Fruit fly (Drosophila melanogaster) S2 (cell line): ENCODE data around the gene CG9150.
A peak's percentile ranks its signal among the peaks of the same experiment; 100 is the strongest.

ENCODE experiments used
- CG8478 ChIP-seq: fragments of >200 bp; optimal IDR thresholded peaks from 2 replicates; lab custom pipeline; 2018
- CTCF ChIP-seq, 2 experiments: fragments of >200 bp; optimal IDR thresholded peaks; 2 replicates each; lab custom pipeline; 2018

Gene CG9150

DNA sequence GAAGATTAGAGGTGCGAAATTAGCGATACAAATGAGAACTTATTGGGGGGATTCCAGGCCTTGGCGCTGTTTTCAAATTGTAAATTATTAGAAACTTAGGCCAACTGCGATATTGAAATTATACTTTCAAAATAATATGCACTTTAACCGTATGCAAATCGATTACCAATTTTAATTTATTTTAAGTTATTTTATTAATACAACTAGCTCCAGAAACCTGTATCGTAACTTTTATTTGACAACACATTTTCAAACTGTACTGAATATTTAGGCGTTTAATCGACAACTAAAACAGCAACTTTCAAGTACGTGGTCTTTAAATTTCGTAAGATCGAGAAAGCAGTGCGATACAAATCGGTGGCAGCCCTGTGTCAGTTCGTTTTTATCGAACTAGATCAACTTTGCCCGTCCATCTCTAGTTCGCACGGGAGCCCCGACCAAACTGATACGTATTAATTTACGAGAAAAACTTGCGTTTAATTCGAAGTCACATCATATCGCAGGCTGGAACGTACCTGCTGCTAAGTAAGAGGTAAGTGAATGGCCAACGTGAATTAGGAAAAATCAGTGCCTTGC lies 2.4 kb upstream of the CG9150 start, which contains the start of the genes CG9154 and Kr-h2:
Gene CG9154, minus strand, starts transcription at position 31 of the 576 bp plus-strand sequence.
Gene Kr-h2, plus strand, starts transcription at position 335 of the 576 bp plus-strand sequence.
- TF ChIP-seq CG8478 (no peak), CTCF (optimal IDR thresholded peaks at IDR 0.05; lab: Kevin White, UChicago) (peak in 1 of 2 experiments; percentile 37)

DNA sequence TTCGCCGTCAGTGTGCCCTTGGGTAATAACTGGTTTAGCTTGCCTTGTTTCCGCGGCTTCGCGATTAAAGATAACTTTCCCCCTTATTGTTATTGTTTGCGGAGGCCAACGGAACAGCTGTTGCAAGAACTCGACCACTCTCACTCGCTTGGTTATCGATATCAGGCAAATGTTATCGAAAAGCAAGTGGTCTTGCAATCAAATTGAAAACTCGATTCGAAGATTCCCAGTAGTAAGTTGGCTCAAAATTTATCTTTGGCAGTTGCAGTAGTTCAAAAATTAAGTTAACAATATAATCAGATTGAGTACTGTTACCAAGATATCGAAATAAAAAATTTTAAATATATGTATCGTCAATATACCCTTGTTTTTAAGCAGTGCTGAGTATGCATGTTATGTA lies 2.6 kb downstream of the CG9150 start, which contains the start of the genes Fbw5 and CG9147:
Gene Fbw5, minus strand, starts transcription at position 131 of the 400 bp plus-strand sequence.
Gene CG9147, plus strand, starts transcription at position 175 of the 400 bp plus-strand sequence.
- TF ChIP-seq CG8478 (no peak), CTCF (optimal IDR thresholded peaks at IDR 0.05; lab: Kevin White, UChicago) (no peak)

DNA sequence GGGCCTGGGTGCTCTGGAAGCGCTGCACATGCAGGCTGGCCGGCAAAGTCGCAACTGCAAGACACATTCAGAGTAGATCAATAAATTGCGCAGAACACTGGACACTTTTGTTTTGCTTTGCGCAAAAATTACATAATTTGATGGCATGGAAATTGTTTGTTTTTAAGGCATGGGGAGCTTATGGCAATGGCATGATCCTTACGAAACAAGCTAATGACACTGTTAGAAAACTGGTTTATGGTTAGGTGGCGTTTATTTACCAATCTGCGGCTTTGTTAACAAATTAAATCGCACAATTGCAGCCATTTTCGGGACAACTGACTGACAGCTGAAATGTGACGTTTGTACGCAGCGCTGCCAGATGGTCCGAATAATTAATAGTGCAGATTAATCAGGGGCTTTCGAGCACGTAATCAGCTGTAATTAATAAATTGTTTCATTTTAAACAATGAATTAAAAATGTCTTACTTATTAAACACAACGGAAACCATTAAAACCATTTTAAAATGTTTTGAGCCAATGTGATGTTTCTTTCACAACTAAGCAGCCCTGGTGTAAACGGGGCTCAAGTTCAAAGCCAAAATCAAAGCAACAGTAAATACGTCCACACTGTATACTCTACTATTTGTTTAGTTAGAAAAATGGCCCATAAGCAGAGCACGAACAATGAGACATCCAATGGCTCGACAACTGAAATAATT lies 5.9 kb downstream of the CG9150 start, which contains the start of the genes ND-51 and CG13994:
Gene ND-51, minus strand, starts transcription at position 376 of the 701 bp plus-strand sequence.
Gene CG13994, plus strand, starts transcription at position 608 of the 701 bp plus-strand sequence.
- no peak for TF ChIP-seq CG8478
- TF ChIP-seq CTCF (optimal IDR thresholded peaks at IDR 0.05; lab: Kevin White, UChicago): no peak

DNA sequence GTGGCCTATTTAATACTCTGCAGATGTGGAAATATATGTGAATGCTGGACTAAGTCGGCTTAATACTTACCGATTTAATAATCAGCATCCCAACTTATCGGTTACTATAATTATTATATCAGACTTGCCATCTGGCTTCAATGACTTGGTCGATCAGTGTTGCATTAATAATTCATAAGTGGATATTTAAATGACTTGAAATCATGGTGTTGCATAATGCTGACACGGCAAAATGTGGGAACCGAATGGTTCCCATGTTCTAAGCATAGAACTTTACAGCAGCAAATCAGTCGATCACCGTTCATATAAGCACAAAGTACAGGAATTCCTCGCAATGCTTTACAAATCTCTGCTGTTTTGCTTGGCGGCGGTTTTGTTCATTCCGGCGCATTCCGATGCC lies 8.2 kb downstream of the CG9150 start, which contains the start of gene CG34180:
Gene CG34180, plus strand, starts transcription at position 301 of the 400 bp plus-strand sequence.
- TF ChIP-seq CTCF (optimal IDR thresholded peaks at IDR 0.05; lab: Kevin White, UChicago): no peak
- no peak for TF ChIP-seq CG8478

DNA sequence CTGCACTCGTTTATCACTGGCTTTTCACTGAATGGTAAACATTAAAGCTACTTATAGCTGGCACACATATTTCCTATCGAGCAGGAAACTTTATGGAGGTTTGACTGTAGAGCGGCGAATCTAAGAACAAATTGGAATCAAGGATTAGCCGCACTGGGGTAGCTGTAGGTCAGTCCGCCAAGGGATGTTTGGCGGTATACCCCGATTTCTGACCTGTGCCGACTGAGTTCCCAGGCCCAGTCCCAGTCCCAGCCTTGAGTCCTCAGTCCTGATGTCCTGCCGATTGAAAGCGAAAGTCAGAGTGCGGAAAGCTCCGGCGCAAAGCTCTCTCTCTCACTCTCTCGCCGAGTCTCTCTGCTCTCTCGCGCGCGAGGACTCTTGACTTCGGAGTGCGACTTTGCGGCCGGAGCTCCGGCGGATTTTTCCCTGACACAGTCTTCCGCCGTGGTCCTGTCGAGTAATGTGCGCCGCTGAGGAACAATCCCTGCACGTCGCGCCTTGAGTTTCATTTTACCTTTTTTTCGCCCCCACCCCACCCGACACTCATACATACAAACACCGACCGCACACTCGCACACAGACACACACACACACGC lies 14.4 kb downstream of the CG9150 start, which contains the start of gene CG13995:
Gene CG13995, plus strand, starts transcription at position 429 of the 596 bp plus-strand sequence.
- TF ChIP-seq CTCF (optimal IDR thresholded peaks at IDR 0.05; lab: Kevin White, UChicago) (no peak), CG8478 (no peak)

DNA sequence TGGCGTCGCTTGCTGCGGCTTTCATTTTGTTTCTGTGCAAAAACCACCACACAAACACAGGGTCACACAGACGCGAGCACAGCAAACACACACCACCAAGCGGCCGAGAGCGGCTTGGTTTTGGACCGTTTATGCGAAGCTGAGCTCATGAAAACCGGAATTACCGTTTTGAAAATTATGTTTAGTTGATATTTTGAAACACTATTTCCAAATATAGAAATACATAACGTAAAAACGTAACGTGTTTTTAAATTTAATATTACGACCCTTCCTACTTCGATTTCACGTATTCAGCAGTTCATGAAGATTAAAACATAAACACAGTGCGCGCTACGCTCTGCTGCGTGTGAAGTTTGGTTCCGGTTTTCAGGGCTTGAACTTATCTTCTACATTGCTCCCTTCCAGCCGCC lies 17.2 kb downstream of the CG9150 start:
- TF ChIP-seq CG8478 (no peak), CTCF (optimal IDR thresholded peaks at IDR 0.05; lab: Kevin White, UChicago) (no peak)

DNA sequence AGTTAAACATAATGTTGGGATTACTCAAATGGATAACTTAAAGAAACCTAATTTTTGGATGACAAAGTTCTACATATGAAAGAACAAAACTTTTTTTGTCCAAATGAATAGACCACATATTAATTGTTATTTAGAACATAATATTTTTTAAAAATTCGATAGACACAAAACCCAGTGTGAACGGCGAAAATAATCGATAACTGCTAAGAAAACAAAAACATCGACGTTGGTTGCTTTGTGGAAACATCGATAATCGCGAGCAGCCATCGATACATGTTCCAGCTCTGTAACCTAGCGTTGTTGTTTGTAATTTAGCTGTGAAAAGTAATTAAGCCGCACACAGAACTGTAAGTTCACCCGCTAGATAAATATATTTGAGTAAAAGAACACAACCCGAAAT lies 17.8 kb downstream of the CG9150 start, which contains the start of gene CG9135:
Gene CG9135, plus strand, starts transcription at position 226 of the 400 bp plus-strand sequence.
- TF ChIP-seq CTCF (optimal IDR thresholded peaks at IDR 0.05; lab: Kevin White, UChicago) (peak in 1 of 2 experiments; percentile 20), CG8478 (no peak)

DNA sequence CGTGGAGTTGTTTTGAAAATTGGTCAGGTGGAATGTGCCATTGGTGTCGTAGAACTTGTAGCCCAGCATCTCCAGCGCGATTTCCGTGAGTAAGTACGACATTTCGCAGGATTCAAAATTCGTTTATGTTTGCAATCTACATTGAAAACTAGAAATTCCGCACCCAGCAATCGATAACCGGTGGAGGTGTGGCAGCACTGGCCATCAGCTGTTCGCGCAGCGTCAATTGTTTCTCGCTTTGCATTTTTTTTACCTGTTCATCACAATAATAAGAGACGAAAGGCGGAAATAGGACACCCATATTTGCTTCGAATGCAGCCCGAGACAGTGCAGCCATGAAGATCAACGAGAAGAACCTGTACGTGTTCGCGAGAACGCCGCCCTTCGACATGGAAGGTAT lies 19.9 kb downstream of the CG9150 start, which contains the start of the genes CG34179 and slmo:
Gene CG34179, minus strand, starts transcription at position 165 of the 400 bp plus-strand sequence.
Gene slmo, minus strand, starts transcription at position 165 of the 400 bp plus-strand sequence.
- TF ChIP-seq CTCF (optimal IDR thresholded peaks at IDR 0.05; lab: Kevin White, UChicago) (no peak), CG8478 (no peak)

DNA sequence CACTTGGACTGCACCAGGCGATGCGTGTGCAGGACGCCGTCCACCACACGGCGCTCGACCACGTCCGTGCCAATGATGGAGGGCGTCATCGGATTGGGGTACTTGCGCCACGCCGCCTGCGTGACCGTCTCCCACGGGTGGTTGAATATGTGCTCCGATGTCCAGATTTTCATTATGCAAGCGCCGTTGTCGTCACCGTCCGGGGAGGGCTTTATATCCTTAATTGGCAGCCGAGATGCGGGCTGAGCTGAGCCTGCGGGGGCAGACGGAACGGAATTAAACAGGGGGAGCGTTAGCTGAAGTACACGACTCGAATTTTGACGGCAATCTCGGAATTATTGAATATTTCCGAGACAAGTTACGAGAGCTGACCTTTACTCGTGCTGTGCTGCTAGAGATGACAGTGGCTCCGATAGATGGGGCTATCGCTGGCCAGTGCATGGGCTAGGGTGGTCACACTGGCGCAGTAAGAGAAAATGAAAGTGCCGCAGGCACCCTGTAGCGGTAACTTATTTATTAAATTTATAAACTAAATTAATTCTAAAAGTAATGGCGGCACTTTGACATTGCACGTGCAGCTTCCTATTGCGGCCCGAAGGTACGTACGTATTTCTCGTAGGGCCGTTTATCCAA lies 20.8 kb downstream of the CG9150 start, which contains the start of gene IPIP:
Gene IPIP, plus strand, starts transcription at position 475 of the 633 bp plus-strand sequence.
- TF ChIP-seq CG8478 (no peak), CTCF (optimal IDR thresholded peaks at IDR 0.05; lab: Kevin White, UChicago) (peak in 1 of 2 experiments; percentile 38)

DNA sequence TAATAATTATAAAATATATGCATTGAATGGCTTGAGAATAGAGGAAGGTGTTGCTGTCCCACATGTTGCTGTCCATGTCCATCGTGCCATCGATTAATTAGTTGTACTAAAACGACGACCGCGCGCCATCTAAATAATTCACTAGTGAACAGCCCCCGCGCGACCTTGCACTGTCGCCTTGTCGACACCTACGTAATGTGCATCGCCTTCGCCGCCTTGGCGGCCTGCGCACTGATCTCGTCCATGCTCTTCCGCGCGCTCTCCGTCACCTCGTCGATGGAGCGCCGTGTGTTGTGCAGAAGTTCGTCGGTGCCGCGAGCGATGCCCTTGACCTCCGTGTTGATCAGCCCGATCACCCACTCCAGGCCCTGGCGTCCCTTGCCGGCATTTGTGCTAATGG lies 21.5 kb downstream of the CG9150 start:
- TF ChIP-seq CG8478 (no peak), CTCF (optimal IDR thresholded peaks at IDR 0.05; lab: Kevin White, UChicago) (no peak)

DNA sequence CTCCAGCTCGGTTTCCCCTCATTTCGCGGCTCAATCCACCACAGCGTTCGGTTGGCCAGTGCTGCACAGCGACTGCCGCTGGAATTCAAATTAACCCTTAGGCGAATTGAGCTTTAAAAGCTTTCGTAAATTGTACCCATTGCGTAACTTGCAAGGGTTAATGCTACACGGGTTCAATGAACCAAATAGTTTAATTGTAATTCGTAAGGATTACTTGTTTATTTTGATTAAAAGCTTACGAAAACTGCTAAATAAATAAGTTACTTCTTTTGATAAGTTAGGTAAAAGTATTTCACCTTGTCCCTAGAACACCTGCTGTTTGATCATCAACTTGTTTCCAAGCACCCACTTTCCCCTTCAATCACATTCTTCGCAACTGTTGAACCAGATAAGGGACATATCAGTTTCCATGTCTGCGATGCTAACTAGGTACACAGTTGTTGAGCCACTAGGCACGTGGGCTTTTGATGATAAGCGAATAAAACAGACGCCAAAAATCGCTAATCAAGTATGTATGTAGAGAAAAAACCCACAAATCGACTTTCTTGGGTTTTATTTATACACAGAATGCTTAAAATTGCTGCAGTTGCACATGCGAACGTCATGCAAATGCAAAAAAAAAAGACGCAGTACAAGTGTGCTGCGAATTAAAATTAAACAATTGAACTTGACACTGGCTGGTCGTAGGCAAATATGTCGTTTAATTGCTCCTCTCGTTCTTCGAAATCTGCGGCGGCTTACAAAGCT lies 22.2 kb downstream of the CG9150 start, which contains the start of gene Pfas:
Gene Pfas, minus strand, starts transcription at position 79 of the 747 bp plus-strand sequence.
- TF ChIP-seq CTCF (optimal IDR thresholded peaks at IDR 0.05; lab: Kevin White, UChicago) (no peak), CG8478 (no peak)

DNA sequence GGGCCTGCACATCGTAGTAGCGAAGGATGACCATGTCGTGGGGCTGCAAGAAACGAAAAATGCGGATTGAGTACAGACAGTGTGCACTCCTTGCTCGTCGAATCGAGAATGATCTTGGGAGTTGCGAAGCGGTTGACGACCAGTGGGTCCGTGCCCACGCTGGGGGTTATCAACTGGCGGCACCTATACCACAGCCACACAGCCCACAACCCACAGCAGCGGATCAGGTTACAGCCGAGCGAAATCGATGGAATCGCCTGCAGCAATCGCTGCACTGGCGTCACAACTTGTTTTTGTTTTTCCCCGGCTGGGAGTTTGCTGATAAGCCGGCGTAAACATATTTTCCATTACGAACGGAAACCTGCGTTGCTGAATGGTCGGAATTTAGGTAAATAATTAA lies 22.9 kb downstream of the CG9150 start:
- TF ChIP-seq CG8478 (no peak), CTCF (optimal IDR thresholded peaks at IDR 0.05; lab: Kevin White, UChicago) (no peak)

DNA sequence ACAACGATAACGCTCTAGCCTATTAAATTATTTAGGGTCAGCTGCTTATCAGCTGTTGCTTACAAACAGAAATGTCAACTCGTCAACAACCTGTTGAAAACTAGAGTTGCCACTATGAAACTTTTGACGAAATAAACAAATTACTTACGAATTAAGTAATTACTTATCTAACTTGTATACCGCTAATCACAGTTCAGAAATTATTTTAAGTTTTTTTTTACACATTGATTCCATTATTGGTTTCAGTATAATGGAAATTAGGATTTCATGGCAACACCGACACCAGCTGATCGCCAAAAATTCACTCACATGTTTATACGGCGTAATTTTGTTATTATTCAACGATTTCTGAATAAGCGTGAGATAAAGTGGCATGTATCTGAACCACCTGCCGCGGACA lies 30.6 kb downstream of the CG9150 start, which contains the start of the genes CG9117 and CG31643:
Gene CG9117, minus strand, starts transcription at position 73 of the 400 bp plus-strand sequence.
Gene CG31643, plus strand, starts transcription at position 288 of the 400 bp plus-strand sequence.
- TF ChIP-seq CTCF (optimal IDR thresholded peaks at IDR 0.05; lab: Kevin White, UChicago) (no peak), CG8478 (no peak)

DNA sequence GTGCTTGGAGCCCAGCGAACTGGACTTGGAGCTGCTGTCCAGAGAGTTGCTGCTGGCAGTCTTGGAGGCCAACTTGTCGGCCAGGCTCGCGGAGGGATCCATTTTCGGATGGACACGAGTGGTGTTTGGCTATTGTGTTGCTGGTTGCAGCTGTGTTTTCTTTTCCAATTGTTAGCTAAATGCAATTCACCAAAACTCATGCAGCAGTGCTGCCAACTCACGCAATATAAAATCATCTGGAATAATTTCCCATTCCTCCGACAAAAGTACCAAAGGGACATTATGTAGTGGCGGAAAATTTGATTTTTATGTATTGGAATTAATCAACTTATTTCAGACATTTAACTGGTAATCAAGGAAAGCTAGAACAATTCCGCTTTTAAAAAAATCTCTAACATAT lies 31.7 kb downstream of the CG9150 start, which contains the start of gene mtm:
Gene mtm, minus strand, starts transcription at position 306 of the 400 bp plus-strand sequence.
- no peak for TF ChIP-seq CG8478
- TF ChIP-seq CTCF (optimal IDR thresholded peaks at IDR 0.05; lab: Kevin White, UChicago): no peak
